Worm (Caenorhabditis elegans) whole organism, young adult: ENCODE data around the gene cox-6B.

Source experiments
- C17E4.6 ChIP-seq: fragments of 200-800 bp; sonication (Bioruptor generic); IDR thresholded peaks from 2 replicates; pipeline ENCODE4 v1.3.6; 2022; ENCODE audit warnings: missing genetic modification reagents, missing genetic modification characterization, missing compliant biosample characterization
- F22D6.2 ChIP-seq: sonication (generic microtip); optimal IDR thresholded peaks from 2 replicates; lab custom pipeline; 2016; ENCODE audit warnings: mild to moderate bottlenecking, missing genetic modification characterization, missing compliant biosample characterization
- F33H1.4 ChIP-seq: fragments of 200-800 bp; sonication (Bioruptor generic); IDR thresholded peaks from 2 replicates; pipeline ENCODE4 v1.3.6; 2022; ENCODE audit warnings: missing genetic modification reagents, missing genetic modification characterization, missing compliant biosample characterization
- Y56A3A.18 ChIP-seq: fragments of 200-800 bp; sonication (Bioruptor generic); IDR thresholded peaks from 2 replicates; pipeline ENCODE4 v1.3.6; 2022; ENCODE audit warnings: missing genetic modification reagents, missing genetic modification characterization, missing compliant biosample characterization
- ama-1 ChIP-seq, 3 experiments: fragments of 150-350 bp in 1 of 3; sonication (generic microtip) in 2 of 3; optimal IDR thresholded peaks; 2 replicates each; lab custom pipeline; 2014 to 2018; ENCODE audit warnings: missing biosample characterization in 2 of 3, missing genetic modification characterization in 2 of 3, missing genetic modification reagents in 2 of 3
- aptf-3 ChIP-seq: fragments of 200-800 bp; sonication (Bioruptor generic); IDR thresholded peaks from 2 replicates; pipeline ENCODE4 v1.3.6; 2022; ENCODE audit warnings: missing genetic modification characterization, missing compliant biosample characterization
- gei-17 ChIP-seq: fragments of 200-800 bp; sonication (Bioruptor generic); optimal IDR thresholded peaks from 2 replicates; lab custom pipeline; 2018; ENCODE audit warnings: mild to moderate bottlenecking, missing genetic modification characterization, missing compliant biosample characterization
- hrde-1 ChIP-seq: sonication (generic microtip); optimal IDR thresholded peaks from 2 replicates; lab custom pipeline; 2016; ENCODE audit warnings: missing genetic modification characterization, mild to moderate bottlenecking, missing compliant biosample characterization, moderate library complexity, missing genotype, missing genetic modification reagents, borderline replicate concordance
- pha-4 ChIP-seq: fragments of 150-350 bp; sonication (generic microtip); optimal IDR thresholded peaks from 2 replicates; lab custom pipeline; 2014; ENCODE audit warnings: missing biosample characterization, missing genetic modification reagents, missing genetic modification characterization
- unc-62 ChIP-seq: fragments of 150-350 bp; optimal IDR thresholded peaks from 2 replicates; lab custom pipeline; 2014; ENCODE audit warnings: missing biosample characterization, missing genetic modification reagents, missing genetic modification characterization
- ztf-25 ChIP-seq: fragments of 200-800 bp; sonication (Bioruptor generic); IDR thresholded peaks from 2 replicates; pipeline ENCODE4 v1.3.6; 2022; ENCODE audit warnings: missing genetic modification reagents, missing genetic modification characterization, missing compliant biosample characterization

DNA sequence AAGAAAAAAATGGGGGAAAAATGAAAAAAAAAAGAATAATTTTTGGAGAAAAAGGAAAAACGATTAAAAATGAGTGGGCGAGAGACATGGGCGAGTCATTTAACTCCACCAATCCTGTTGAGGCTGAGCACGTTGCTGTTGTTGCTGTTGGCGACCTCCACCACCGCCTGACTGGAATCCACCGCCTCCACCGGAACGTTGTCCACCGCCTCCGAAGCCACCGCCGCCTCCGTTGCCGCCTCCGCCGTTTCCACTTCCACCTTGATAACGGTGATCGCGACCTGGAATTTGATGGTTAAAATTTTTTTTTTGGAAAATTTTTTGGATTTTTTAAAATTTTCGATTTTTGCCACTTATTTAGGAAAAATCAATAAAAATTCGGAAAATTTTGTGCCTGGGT lies 71.3 kb downstream of the cox-6B start:
- TF ChIP-seq unc-62 (GFP tag; lab: Kevin White, UChicago): no peak
- no peak for TF ChIP-seq F33H1.4 (GFP tag; lab: Robert Waterston, UW)
- TF ChIP-seq hrde-1: no peak
- TF ChIP-seq ama-1 (optimal IDR thresholded peaks at IDR 0.05; lab: Kevin White, UChicago): no peak
- TF ChIP-seq ama-1 (GFP tag; optimal IDR thresholded peaks at IDR 0.05; lab: Kevin White, UChicago): no peak
- TF ChIP-seq ztf-25 (GFP tag; lab: Robert Waterston, UW): no peak
- no peak for TF ChIP-seq pha-4
- TF ChIP-seq Y56A3A.18 (GFP tag; lab: Robert Waterston, UW): no peak
- TF ChIP-seq F22D6.2 (tag; lab: Kevin White, UChicago): no peak
- no peak for TF ChIP-seq aptf-3
- TF ChIP-seq C17E4.6 (GFP tag; lab: Robert Waterston, UW): no peak
- no peak for TF ChIP-seq gei-17 (GFP tag; lab: Kevin White, UChicago)
